Worm (Caenorhabditis elegans) whole organism, L1 larva: ENCODE measurements around the gene ttr-22.

ENCODE experiments used
- alr-1 ChIP-seq: fragments of 200-800 bp; sonication (Bioruptor generic); optimal IDR thresholded peaks from 2 replicates; lab custom pipeline; 2018; ENCODE audit warnings: borderline replicate concordance, mild to moderate bottlenecking, missing genetic modification characterization, missing compliant biosample characterization
- egl-13 ChIP-seq: sonication (generic microtip); optimal IDR thresholded peaks from 2 replicates; lab custom pipeline; 2016; ENCODE audit warnings: missing genotype, missing genetic modification reagents, missing genetic modification characterization, missing compliant biosample characterization
- fos-1 ChIP-seq: fragments of 150-350 bp; optimal IDR thresholded peaks from 2 replicates; lab custom pipeline; 2014; ENCODE audit warnings: missing biosample characterization, missing genetic modification characterization
- nhr-11 ChIP-seq: fragments of 150-350 bp; optimal IDR thresholded peaks from 2 replicates; lab custom pipeline; 2014; ENCODE audit warnings: missing biosample characterization, missing genetic modification characterization
- nhr-237 ChIP-seq: fragments of 150-350 bp; optimal IDR thresholded peaks from 2 replicates; lab custom pipeline; 2014; ENCODE audit warnings: missing biosample characterization, missing genetic modification characterization
- sptf-1 ChIP-seq: fragments of 150-350 bp; optimal IDR thresholded peaks from 2 replicates; lab custom pipeline; 2014; ENCODE audit warnings: missing biosample characterization, missing genetic modification characterization

DNA sequence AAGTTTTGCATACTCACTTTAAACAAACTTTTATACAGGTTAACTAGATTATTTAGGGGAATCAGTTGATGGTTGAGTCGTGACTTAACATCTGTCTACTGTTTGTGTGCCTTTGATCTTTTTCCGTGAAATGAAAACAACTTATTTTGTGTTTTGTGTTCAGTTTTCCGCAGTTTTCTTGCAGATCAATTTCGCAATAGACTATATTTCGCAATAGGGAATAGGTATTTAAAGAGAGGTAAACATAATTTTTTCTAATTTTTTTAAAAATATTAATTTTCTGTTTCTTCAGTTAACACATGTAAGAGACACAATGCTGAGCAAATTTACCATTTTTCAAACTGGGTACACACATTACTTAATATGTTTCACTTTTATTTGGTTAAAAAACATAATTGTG lies 20.2 kb downstream of the ttr-22 start, which contains the start of gene tbb-6:
- no peak for TF ChIP-seq fos-1
- no peak for TF ChIP-seq sptf-1
- TF ChIP-seq alr-1 (tag; lab: Kevin White, UChicago), result no peak
- TF ChIP-seq egl-13 (tag; lab: Kevin White, UChicago), result no peak
- no peak for TF ChIP-seq nhr-11
- TF ChIP-seq nhr-237 (tag; lab: Kevin White, UChicago), result no peak
